Worm (Caenorhabditis elegans) whole organism, young adult: ENCODE results near the gene unc-27.

Experiments
- C06A6.2 ChIP-seq: fragments of 200-800 bp; sonication (Bioruptor generic); conservative IDR thresholded peaks from 2 replicates; pipeline ENCODE4 v1.3.6; 2022; ENCODE audit warnings: missing genetic modification characterization, missing compliant biosample characterization
- let-526 ChIP-seq: fragments of 200-800 bp; sonication (Bioruptor generic); IDR thresholded peaks from 2 replicates; pipeline ENCODE4 v1.3.6; 2022; ENCODE audit warnings: missing genetic modification reagents, missing genetic modification characterization, missing compliant biosample characterization

- TF ChIP-seq let-526: no peak
- no peak for TF ChIP-seq C06A6.2 (GFP tag; lab: Robert Waterston, UW)
Observed at ce11 chrX:8764044-8764443, 25.2 kb upstream of the unc-27 start.
